Worm (Caenorhabditis elegans): ENCODE results near the gene clec-239.
A peak's percentile ranks its signal among the peaks of the same experiment; 100 is the strongest.

clec-239 gene

ce11 chrV:16965655-16966054 lies 9.3 kb downstream of the clec-239 start, which contains the start of gene efl-1:
efl-1 (minus strand) TSS chrV:16965675.
- TF ChIP-seq B0310.2 (tag; optimal IDR thresholded peaks at IDR 0.05) = no peak
- TF ChIP-seq F13C5.2 (tag; optimal IDR thresholded peaks at IDR 0.05) = peak; percentile 67

DNA sequence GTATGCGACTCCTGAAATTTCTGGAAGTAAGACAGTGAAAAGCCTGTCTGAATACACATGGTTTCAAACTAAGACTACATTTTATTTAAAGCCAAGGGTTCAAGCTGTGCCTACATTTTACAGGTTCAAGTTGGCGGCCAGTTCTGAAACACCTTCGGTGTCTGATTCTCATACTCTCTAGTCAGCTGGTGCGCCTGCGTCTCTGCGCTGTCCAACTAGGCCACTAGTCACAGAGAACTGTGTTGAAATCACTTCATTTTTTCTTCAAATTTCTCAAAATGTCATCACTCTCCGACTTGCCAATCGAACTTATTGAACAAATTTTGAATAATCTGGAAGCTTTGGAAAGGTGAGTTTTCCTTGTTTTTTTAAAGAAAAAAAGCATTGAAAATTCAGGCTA lies 10.3 kb downstream of the clec-239 start, which contains the start of gene fbxa-90:
TSS of gene fbxa-90 (plus strand) at position 179 of the 400 bp plus-strand sequence.
- TF ChIP-seq ets-7 (tag; optimal IDR thresholded peaks at IDR 0.05) (no peak), scrt-1 (GFP tag; IDR thresholded peaks at IDR 0.05) (no peak), aly-1 (tag; optimal IDR thresholded peaks at IDR 0.05) (no peak), tra-4 (tag; optimal IDR thresholded peaks at IDR 0.05) (no peak)

DNA sequence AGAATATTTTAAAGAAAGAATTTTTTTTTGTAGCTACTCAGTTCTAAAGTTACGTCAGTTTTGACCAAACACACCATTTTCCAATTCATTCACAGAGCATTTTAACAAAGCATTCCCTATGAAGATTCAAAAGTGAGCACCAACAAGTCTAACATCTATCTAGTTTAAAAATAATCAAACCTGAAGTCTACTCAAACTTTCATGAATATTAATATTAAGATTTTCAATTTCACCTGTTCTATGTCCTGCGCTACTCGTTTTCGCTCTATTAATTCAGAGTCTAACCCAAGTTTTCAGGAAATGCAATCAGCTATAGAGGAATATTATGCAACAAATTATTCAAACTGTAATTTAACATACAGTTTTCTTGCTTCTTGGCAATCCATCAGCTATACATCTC lies 15.8 kb downstream of the clec-239 start, which contains the start of gene srh-119:
TSS of gene srh-119 (plus strand) at position 301 of the 400 bp plus-strand sequence.
- TF ChIP-seq hmbx-1 (tag; optimal IDR thresholded peaks at IDR 0.05) (no peak), ama-1 (optimal IDR thresholded peaks at IDR 0.05) (no peak), ets-7 (tag; optimal IDR thresholded peaks at IDR 0.05) (no peak), flt-1 (GFP tag; IDR thresholded peaks at IDR 0.05) (no peak), ceh-13 (GFP tag; optimal IDR thresholded peaks at IDR 0.05) (no peak), hmg-4 (GFP tag; optimal IDR thresholded peaks at IDR 0.05) (no peak), hnd-1 (tag; optimal IDR thresholded peaks at IDR 0.05) (no peak), F13C5.2 (tag; optimal IDR thresholded peaks at IDR 0.05) (no peak), B0310.2 (tag; optimal IDR thresholded peaks at IDR 0.05) (no peak), tra-4 (tag; optimal IDR thresholded peaks at IDR 0.05) (no peak)

DNA sequence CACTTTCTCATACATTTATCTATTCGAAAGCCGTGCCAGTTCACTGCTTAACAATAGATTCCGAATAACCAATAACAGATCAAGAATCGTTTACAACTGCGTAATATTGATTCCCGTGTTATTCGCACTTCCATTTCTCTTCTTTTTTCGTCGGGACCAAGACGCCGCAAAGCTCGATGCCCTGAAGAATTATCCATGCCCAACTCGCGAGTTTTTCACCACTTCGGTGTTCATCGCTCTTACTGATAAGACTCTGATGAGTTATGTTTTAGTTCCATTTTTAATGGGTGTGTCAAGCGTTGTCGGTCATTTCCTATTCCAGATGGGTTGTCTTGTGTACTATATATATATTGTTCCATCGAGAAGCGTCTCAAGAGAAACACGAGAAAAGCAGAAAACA lies 17.0 kb downstream of the clec-239 start:
- no peak for TF ChIP-seq hmg-4 (GFP tag; optimal IDR thresholded peaks at IDR 0.05)
- TF ChIP-seq tra-4 (tag; optimal IDR thresholded peaks at IDR 0.05) = no peak
- no peak for TF ChIP-seq hmbx-1 (tag; optimal IDR thresholded peaks at IDR 0.05)
- TF ChIP-seq ama-1 (optimal IDR thresholded peaks at IDR 0.05) = no peak
- no peak for TF ChIP-seq ceh-36 (tag; optimal IDR thresholded peaks at IDR 0.05)
- no peak for TF ChIP-seq flt-1 (GFP tag; IDR thresholded peaks at IDR 0.05)
- no peak for TF ChIP-seq scrt-1 (GFP tag; IDR thresholded peaks at IDR 0.05)

DNA sequence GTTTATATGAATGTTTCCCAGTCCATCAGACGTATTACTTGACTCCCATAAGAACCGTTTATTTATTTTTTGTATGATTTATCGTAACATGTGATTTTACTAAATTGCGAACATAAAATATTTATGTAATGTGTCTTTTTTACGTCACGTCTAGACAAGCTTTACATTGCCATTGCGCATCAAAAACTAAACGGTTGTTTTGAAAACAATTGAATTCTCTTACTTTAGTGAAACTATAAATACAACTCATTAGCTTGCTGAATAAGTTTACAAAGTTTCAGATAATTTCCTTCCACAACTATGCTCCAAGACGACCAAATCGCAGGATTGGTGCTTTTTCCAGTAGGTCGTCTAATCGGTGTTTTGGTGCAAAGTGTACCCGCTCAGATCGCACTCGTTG lies 18.6 kb downstream of the clec-239 start, which contains the start of gene srx-54:
TSS of gene srx-54 (plus strand) at position 301 of the 400 bp plus-strand sequence.
- TF ChIP-seq hmbx-1 (tag; optimal IDR thresholded peaks at IDR 0.05) (no peak), ceh-13 (GFP tag; optimal IDR thresholded peaks at IDR 0.05) (no peak), F13C5.2 (tag; optimal IDR thresholded peaks at IDR 0.05) (no peak), pes-1 (GFP tag; IDR thresholded peaks at IDR 0.05) (no peak), tbx-11 (GFP tag; IDR thresholded peaks at IDR 0.05) (no peak), ets-7 (tag; optimal IDR thresholded peaks at IDR 0.05) (no peak), hnd-1 (tag; optimal IDR thresholded peaks at IDR 0.05) (no peak), tra-4 (tag; optimal IDR thresholded peaks at IDR 0.05) (no peak), B0310.2 (tag; optimal IDR thresholded peaks at IDR 0.05) (no peak), aly-1 (tag; optimal IDR thresholded peaks at IDR 0.05) (no peak), tbx-37 (GFP tag; conservative IDR thresholded peaks at IDR 0.05) (no peak), ceh-36 (tag; optimal IDR thresholded peaks at IDR 0.05) (no peak), scrt-1 (GFP tag; IDR thresholded peaks at IDR 0.05) (no peak), flt-1 (GFP tag; IDR thresholded peaks at IDR 0.05) (no peak), ama-1 (optimal IDR thresholded peaks at IDR 0.05) (no peak), hmg-4 (GFP tag; optimal IDR thresholded peaks at IDR 0.05) (no peak), sea-1 (GFP tag; conservative IDR thresholded peaks at IDR 0.05) (no peak)

- TF ChIP-seq hnd-1 (tag; optimal IDR thresholded peaks at IDR 0.05) = no peak
- TF ChIP-seq aly-1 (tag; optimal IDR thresholded peaks at IDR 0.05) = no peak
- TF ChIP-seq hmg-4 (GFP tag; optimal IDR thresholded peaks at IDR 0.05) = no peak
- no peak for TF ChIP-seq tra-4 (tag; optimal IDR thresholded peaks at IDR 0.05)
- no peak for TF ChIP-seq ceh-13 (GFP tag; optimal IDR thresholded peaks at IDR 0.05)
- no peak for TF ChIP-seq F13C5.2 (tag; optimal IDR thresholded peaks at IDR 0.05)
- no peak for TF ChIP-seq ama-1 (optimal IDR thresholded peaks at IDR 0.05)
- no peak for TF ChIP-seq scrt-1 (GFP tag; IDR thresholded peaks at IDR 0.05)
- no peak for TF ChIP-seq tbx-37 (GFP tag; conservative IDR thresholded peaks at IDR 0.05)
- no peak for TF ChIP-seq tbx-11 (GFP tag; IDR thresholded peaks at IDR 0.05)
- TF ChIP-seq hmbx-1 (tag; optimal IDR thresholded peaks at IDR 0.05) = no peak
- TF ChIP-seq sea-1 (GFP tag; conservative IDR thresholded peaks at IDR 0.05) = no peak
These were observed 24.0 kb downstream of the clec-239 start, which contains the start of gene srz-54 for ce11 chrV:16980368-16980767. srz-54 (plus strand) TSS chrV:16980668.

ce11 chrV:16987035-16987434 lies 30.7 kb downstream of the clec-239 start, which contains the start of gene Y102A5C.40:
Y102A5C.40 (minus strand) TSS chrV:16987135.
- TF ChIP-seq pes-1 (GFP tag; IDR thresholded peaks at IDR 0.05) (no peak), scrt-1 (GFP tag; IDR thresholded peaks at IDR 0.05) (no peak), ceh-13 (GFP tag; optimal IDR thresholded peaks at IDR 0.05) (no peak), aly-1 (tag; optimal IDR thresholded peaks at IDR 0.05) (no peak), F13C5.2 (tag; optimal IDR thresholded peaks at IDR 0.05) (no peak), ets-7 (tag; optimal IDR thresholded peaks at IDR 0.05) (no peak), ceh-36 (tag; optimal IDR thresholded peaks at IDR 0.05) (no peak), hmg-4 (GFP tag; optimal IDR thresholded peaks at IDR 0.05) (no peak), tbx-37 (GFP tag; conservative IDR thresholded peaks at IDR 0.05) (no peak), sea-1 (GFP tag; conservative IDR thresholded peaks at IDR 0.05) (no peak), ama-1 (optimal IDR thresholded peaks at IDR 0.05) (no peak), B0310.2 (tag; optimal IDR thresholded peaks at IDR 0.05) (no peak), hnd-1 (tag; optimal IDR thresholded peaks at IDR 0.05) (no peak), tbx-11 (GFP tag; IDR thresholded peaks at IDR 0.05) (no peak)

DNA sequence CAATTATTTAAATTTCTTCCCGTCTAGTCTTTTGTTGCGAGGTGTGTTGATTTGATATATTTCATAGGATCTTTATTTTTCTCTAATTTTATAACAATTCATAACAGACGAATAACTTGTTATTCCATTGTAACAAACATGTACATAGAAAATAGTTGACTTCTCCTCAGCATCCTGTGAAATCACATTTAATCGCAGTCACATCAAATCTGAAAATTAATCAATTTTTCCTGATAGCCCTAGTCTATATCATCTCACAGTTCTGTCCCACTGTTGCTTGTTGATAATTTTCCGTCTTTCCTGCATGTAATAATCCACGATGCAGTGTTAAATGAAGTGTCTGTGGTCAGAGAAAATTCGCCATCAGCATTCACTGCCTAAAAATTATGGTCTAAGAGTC lies 31.5 kb downstream of the clec-239 start:
- TF ChIP-seq tbx-37 (GFP tag; conservative IDR thresholded peaks at IDR 0.05) (no peak), aly-1 (tag; optimal IDR thresholded peaks at IDR 0.05) (no peak), hnd-1 (tag; optimal IDR thresholded peaks at IDR 0.05) (no peak), B0310.2 (tag; optimal IDR thresholded peaks at IDR 0.05) (no peak), tra-4 (tag; optimal IDR thresholded peaks at IDR 0.05) (no peak), sea-1 (GFP tag; conservative IDR thresholded peaks at IDR 0.05) (no peak), ceh-36 (tag; optimal IDR thresholded peaks at IDR 0.05) (no peak), ama-1 (optimal IDR thresholded peaks at IDR 0.05) (no peak)
